Worm (Caenorhabditis elegans): ENCODE data around the gene C02F12.8.

DNA sequence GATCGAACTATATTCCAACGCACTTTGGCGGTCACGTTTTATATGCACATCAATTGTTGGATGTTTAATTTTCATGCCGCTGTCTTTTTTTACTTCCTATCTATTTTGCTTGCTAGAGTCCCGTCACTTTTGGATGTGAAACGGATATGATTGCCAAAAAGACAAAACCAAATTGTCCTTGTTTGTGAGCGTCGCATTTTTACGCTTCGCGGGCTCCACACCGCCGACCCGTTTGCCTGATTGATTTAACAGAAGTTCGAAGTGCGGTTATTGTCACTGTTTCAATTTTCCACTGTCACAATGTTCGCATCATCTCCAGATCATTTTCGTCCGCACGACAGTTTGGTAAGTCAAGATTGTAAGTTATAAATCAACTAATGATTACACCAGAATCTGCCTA, 21.8 kb upstream of the C02F12.8 start, which contains the start of gene C01C4.2:
- TF ChIP-seq ztf-23 (GFP tag; IDR thresholded peaks at IDR 0.05) (no peak), flt-1 (GFP tag; IDR thresholded peaks at IDR 0.05) (no peak), cog-1 (tag; optimal IDR thresholded peaks at IDR 0.05) (no peak)
